Worm (Caenorhabditis elegans) whole organism, L1 larva: Measurements from ENCODE around the gene T13C2.2.

Experiments
- C34B4.2 ChIP-seq: sonication (generic microtip); optimal IDR thresholded peaks from 2 replicates; lab custom pipeline; 2017; ENCODE audit warnings: mild to moderate bottlenecking, missing genetic modification characterization, missing compliant biosample characterization
- F16B12.6 ChIP-seq: fragments of 150-350 bp; optimal IDR thresholded peaks from 2 replicates; lab custom pipeline; 2014; ENCODE audit warnings: missing biosample characterization, missing genetic modification characterization
- aha-1 ChIP-seq: fragments of 150-350 bp; optimal IDR thresholded peaks from 2 replicates; lab custom pipeline; 2014; ENCODE audit warnings: missing biosample characterization, missing genetic modification characterization
- alr-1 ChIP-seq: fragments of 200-800 bp; sonication (Bioruptor generic); optimal IDR thresholded peaks from 2 replicates; lab custom pipeline; 2018; ENCODE audit warnings: borderline replicate concordance, mild to moderate bottlenecking, missing genetic modification characterization, missing compliant biosample characterization
- ceh-63 ChIP-seq: fragments of 200-800 bp; sonication (Bioruptor generic); optimal IDR thresholded peaks from 2 replicates; lab custom pipeline; 2018; ENCODE audit warnings: mild to moderate bottlenecking, missing genetic modification characterization, missing compliant biosample characterization
- ceh-8 ChIP-seq: fragments of 200-800 bp; sonication (Bioruptor generic); optimal IDR thresholded peaks from 2 replicates; lab custom pipeline; 2018; ENCODE audit warnings: mild to moderate bottlenecking, missing genetic modification characterization, moderate library complexity, missing compliant biosample characterization
- ceh-82 ChIP-seq, 3 experiments: fragments of 150-350 bp in 1 of 3; sonication (generic microtip) in 2 of 3; optimal IDR thresholded peaks; 2 replicates each; lab custom pipeline; 2014 to 2017; ENCODE audit warnings: missing biosample characterization in 3 of 3, missing genetic modification characterization in 3 of 3
- ceh-88 ChIP-seq: fragments of 200-800 bp; sonication (Bioruptor generic); IDR thresholded peaks from 2 replicates; pipeline ENCODE4 v1.3.6; 2022; ENCODE audit warnings: missing genetic modification characterization, missing compliant biosample characterization
- ceh-90 ChIP-seq: sonication (generic microtip); optimal IDR thresholded peaks from 2 replicates; lab custom pipeline; 2016; ENCODE audit warnings: missing genetic modification characterization, missing compliant biosample characterization
- ces-1 ChIP-seq: fragments of 150-350 bp; optimal IDR thresholded peaks from 2 replicates; lab custom pipeline; 2014; ENCODE audit warnings: missing biosample characterization, missing genetic modification reagents, missing genetic modification characterization
- dpl-1 ChIP-seq, 3 experiments: fragments of 150-350 bp in 2 of 3; sonication (generic microtip) in 1 of 3; optimal IDR thresholded peaks; 2 replicates each; lab custom pipeline; 2014 to 2017; ENCODE audit warnings: missing biosample characterization in 3 of 3, missing genetic modification characterization in 3 of 3, missing genetic modification reagents in 3 of 3
- efl-1 ChIP-seq, 4 experiments: fragments of 150-350 bp; optimal IDR thresholded peaks in 3 of 4; peaks in 1 of 4; 1 replicate in 1 of 4; 2 replicates in 3 of 4; lab custom pipeline; 2014; ENCODE audit warnings: missing biosample characterization in 2 of 4, missing genetic modification characterization in 2 of 4, missing genetic modification reagents in 2 of 4
- efl-3 ChIP-seq: fragments of 200-800 bp; sonication (Bioruptor generic); optimal IDR thresholded peaks from 2 replicates; lab custom pipeline; 2018; ENCODE audit warnings: mild to moderate bottlenecking, missing genetic modification characterization, missing compliant biosample characterization
- fkh-10 ChIP-seq: sonication (generic microtip); optimal IDR thresholded peaks from 2 replicates; lab custom pipeline; 2017; ENCODE audit warnings: missing biosample characterization, missing genetic modification reagents, missing genetic modification characterization
- fkh-4 ChIP-seq: sonication (generic microtip); optimal IDR thresholded peaks from 2 replicates; lab custom pipeline; 2016; ENCODE audit warnings: missing compliant biosample characterization, missing genetic modification characterization, borderline replicate concordance
- fkh-8 ChIP-seq: sonication (generic microtip); optimal IDR thresholded peaks from 2 replicates; lab custom pipeline; 2016; ENCODE audit warnings: mild to moderate bottlenecking, missing genetic modification characterization, missing compliant biosample characterization
- fos-1 ChIP-seq: fragments of 150-350 bp; optimal IDR thresholded peaks from 2 replicates; lab custom pipeline; 2014; ENCODE audit warnings: missing biosample characterization, missing genetic modification characterization
- hlh-17 ChIP-seq: fragments of 200-800 bp; sonication (Bioruptor generic); optimal IDR thresholded peaks from 2 replicates; lab custom pipeline; 2018; ENCODE audit warnings: missing genetic modification characterization, mild to moderate bottlenecking, missing compliant biosample characterization, moderate library complexity, borderline replicate concordance
- irx-1 ChIP-seq: sonication (generic microtip); optimal IDR thresholded peaks from 2 replicates; lab custom pipeline; 2016; ENCODE audit warnings: missing genetic modification characterization, missing compliant biosample characterization
- jun-1 ChIP-seq: fragments of 150-350 bp; optimal IDR thresholded peaks from 2 replicates; lab custom pipeline; 2014; ENCODE audit warnings: missing biosample characterization, missing genetic modification reagents, missing genetic modification characterization
- lin-13 ChIP-seq: fragments of 150-350 bp; optimal IDR thresholded peaks from 2 replicates; lab custom pipeline; 2014; ENCODE audit warnings: missing biosample characterization, missing genetic modification reagents, missing genetic modification characterization
- lin-35 ChIP-seq, 2 experiments: fragments of 150-350 bp; optimal IDR thresholded peaks; 2 replicates each; lab custom pipeline; 2014; ENCODE audit warnings: missing biosample characterization in 2 of 2, missing genetic modification characterization in 2 of 2, missing genetic modification reagents in 2 of 2
- lin-39 ChIP-seq: fragments of 150-350 bp; optimal IDR thresholded peaks from 2 replicates; lab custom pipeline; 2014; ENCODE audit warnings: missing biosample characterization, missing genetic modification reagents, missing genetic modification characterization
- lsy-2 ChIP-seq, 2 experiments: fragments of 150-350 bp; optimal IDR thresholded peaks; 2 replicates each; lab custom pipeline; 2014; ENCODE audit warnings: missing biosample characterization in 2 of 2, missing genetic modification characterization in 2 of 2
- mab-9 ChIP-seq: fragments of 200-800 bp; sonication (Bioruptor generic); IDR thresholded peaks from 2 replicates; pipeline ENCODE4 v1.3.6; 2022; ENCODE audit warnings: missing genetic modification reagents, missing genetic modification characterization, missing compliant biosample characterization
- mdl-1 ChIP-seq, 2 experiments: fragments of 150-350 bp; optimal IDR thresholded peaks; 2 replicates each; lab custom pipeline; 2014 to 2017; ENCODE audit warnings: missing biosample characterization in 2 of 2, missing genetic modification characterization in 2 of 2, inconsistent platforms in 1 of 2
- mef-2 ChIP-seq: fragments of 150-350 bp; optimal IDR thresholded peaks from 2 replicates; lab custom pipeline; 2014; ENCODE audit warnings: missing biosample characterization, missing genetic modification characterization
- mep-1 ChIP-seq: fragments of 150-350 bp; optimal IDR thresholded peaks from 2 replicates; lab custom pipeline; 2014; ENCODE audit warnings: missing biosample characterization, missing genetic modification characterization
- nhr-11 ChIP-seq: fragments of 150-350 bp; optimal IDR thresholded peaks from 2 replicates; lab custom pipeline; 2014; ENCODE audit warnings: missing biosample characterization, missing genetic modification characterization
- nhr-20 ChIP-seq: sonication (generic microtip); optimal IDR thresholded peaks from 2 replicates; lab custom pipeline; 2016; ENCODE audit warnings: mild to moderate bottlenecking, missing genetic modification characterization, missing compliant biosample characterization
- nhr-237 ChIP-seq: fragments of 150-350 bp; optimal IDR thresholded peaks from 2 replicates; lab custom pipeline; 2014; ENCODE audit warnings: missing biosample characterization, missing genetic modification characterization
- nhr-76 ChIP-seq: sonication (generic microtip); optimal IDR thresholded peaks from 2 replicates; lab custom pipeline; 2017; ENCODE audit warnings: missing biosample characterization, missing genetic modification characterization
- nhr-77 ChIP-seq: fragments of 150-350 bp; optimal IDR thresholded peaks from 2 replicates; lab custom pipeline; 2014; ENCODE audit warnings: missing biosample characterization, missing genetic modification characterization
- nhr-84 ChIP-seq: sonication (generic microtip); optimal IDR thresholded peaks from 2 replicates; lab custom pipeline; 2017; ENCODE audit warnings: missing biosample characterization, missing genetic modification characterization
- nhr-85 ChIP-seq: sonication (generic microtip); peaks from one replicate; lab custom pipeline; 2016; ENCODE audit warnings: missing genetic modification characterization, inconsistent platforms, missing compliant biosample characterization
- nhr-90 ChIP-seq: sonication (generic microtip); optimal IDR thresholded peaks from 2 replicates; lab custom pipeline; 2016; ENCODE audit warnings: mild to moderate bottlenecking, missing genetic modification characterization, missing compliant biosample characterization; ENCODE audit not compliant: poor library complexity
- pag-3 ChIP-seq: sonication (generic microtip); optimal IDR thresholded peaks from 2 replicates; lab custom pipeline; 2017; ENCODE audit warnings: missing genetic modification characterization, mild to moderate bottlenecking, missing compliant biosample characterization, antibody characterized with exemption, borderline replicate concordance; ENCODE audit not compliant: insufficient read depth
- pax-3 ChIP-seq: fragments of 200-800 bp; sonication (Bioruptor generic); optimal IDR thresholded peaks from 2 replicates; lab custom pipeline; 2018; ENCODE audit warnings: mild to moderate bottlenecking, missing genetic modification characterization, moderate library complexity, missing compliant biosample characterization
- rnt-1 ChIP-seq: sonication (generic microtip); optimal IDR thresholded peaks from 2 replicates; lab custom pipeline; 2016; ENCODE audit warnings: mild to moderate bottlenecking, missing genetic modification characterization, moderate library complexity, missing compliant biosample characterization
- snpc-4 ChIP-seq: fragments of 150-350 bp; optimal IDR thresholded peaks from 2 replicates; lab custom pipeline; 2014; ENCODE audit warnings: missing biosample characterization, missing genetic modification characterization
- snu-23 ChIP-seq: sonication (generic microtip); optimal IDR thresholded peaks from 2 replicates; lab custom pipeline; 2016; ENCODE audit warnings: missing genetic modification characterization, missing compliant biosample characterization
- sox-4 ChIP-seq: sonication (generic microtip); optimal IDR thresholded peaks from 2 replicates; lab custom pipeline; 2016; ENCODE audit warnings: missing genetic modification characterization, missing compliant biosample characterization
- sup-37 ChIP-seq: fragments of 200-800 bp; sonication (Bioruptor generic); optimal IDR thresholded peaks from 2 replicates; lab custom pipeline; 2018; ENCODE audit warnings: mild to moderate bottlenecking, missing genetic modification characterization, missing compliant biosample characterization
- tlp-1 ChIP-seq: fragments of 150-350 bp; optimal IDR thresholded peaks from 2 replicates; lab custom pipeline; 2014; ENCODE audit warnings: missing biosample characterization, missing genetic modification characterization
- unc-130 ChIP-seq: fragments of 150-350 bp; optimal IDR thresholded peaks from 2 replicates; lab custom pipeline; 2017; ENCODE audit warnings: missing biosample characterization, missing genetic modification characterization, inconsistent platforms
- unc-30 ChIP-seq: sonication (generic microtip); optimal IDR thresholded peaks from 2 replicates; lab custom pipeline; 2017; ENCODE audit warnings: missing biosample characterization, missing genetic modification characterization
- unc-62 ChIP-seq: fragments of 150-350 bp; optimal IDR thresholded peaks from 2 replicates; lab custom pipeline; 2014; ENCODE audit warnings: missing biosample characterization, missing genetic modification reagents, missing genetic modification characterization
- unc-86 ChIP-seq: sonication (generic microtip); optimal IDR thresholded peaks from 2 replicates; lab custom pipeline; 2016; ENCODE audit warnings: missing genetic modification characterization, missing compliant biosample characterization
- xbp-1 ChIP-seq: sonication (generic microtip); optimal IDR thresholded peaks from 2 replicates; lab custom pipeline; 2016; ENCODE audit warnings: missing genetic modification characterization, missing compliant biosample characterization
- zag-1 ChIP-seq: fragments of 150-350 bp; optimal IDR thresholded peaks from 2 replicates; lab custom pipeline; 2014; ENCODE audit warnings: missing biosample characterization, missing genetic modification characterization
- zip-4 ChIP-seq: fragments of 200-800 bp; sonication (Bioruptor generic); optimal IDR thresholded peaks from 2 replicates; lab custom pipeline; 2018; ENCODE audit warnings: mild to moderate bottlenecking, missing genetic modification characterization, moderate library complexity, missing compliant biosample characterization
- ztf-4 ChIP-seq: fragments of 150-350 bp; optimal IDR thresholded peaks from 2 replicates; lab custom pipeline; 2014; ENCODE audit warnings: missing biosample characterization, missing genetic modification characterization

Gene T13C2.2

DNA sequence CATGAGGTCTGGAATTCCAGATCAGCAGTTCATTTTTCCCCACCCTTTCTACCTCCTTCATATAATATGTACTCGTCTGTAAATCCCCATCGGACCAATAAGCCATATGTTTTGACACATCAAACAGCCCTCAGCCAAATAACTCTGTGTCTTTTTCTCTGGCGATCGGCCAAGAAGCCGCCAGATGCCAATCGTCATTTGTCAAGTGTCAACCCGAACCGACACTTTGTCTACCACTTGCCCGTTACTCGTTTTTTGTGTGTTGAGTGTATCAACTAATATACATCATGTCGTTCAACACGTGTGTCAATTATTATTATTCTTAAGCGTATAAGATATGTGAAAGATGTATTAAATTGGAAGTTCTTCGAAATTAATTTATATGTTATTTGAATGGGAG lies 31.2 kb downstream of the T13C2.2 start (continued):
- TF ChIP-seq jun-1 (peak; percentile 1), fkh-8 (tag; lab: Kevin White, UChicago) (no peak), nhr-77 (tag; lab: Kevin White, UChicago) (no peak), ceh-88 (GFP tag; lab: Robert Waterston, UW) (no peak), sox-4 (tag; lab: Kevin White, UChicago) (no peak), pag-3 (tag; lab: Kevin White, UChicago) (no peak), irx-1 (tag; lab: Kevin White, UChicago) (peak; percentile 35), zag-1 (tag; lab: Kevin White, UChicago) (no peak), dpl-1 (GFP tag; optimal IDR thresholded peaks at IDR 0.05; lab: Kevin White, UChicago) (no peak), efl-1 (optimal IDR thresholded peaks at IDR 0.05; lab: Kevin White, UChicago) (no peak), efl-1 (GFP tag; optimal IDR thresholded peaks at IDR 0.05 in 1 of 2; lab: Kevin White, UChicago) (no peak), snu-23 (GFP tag; lab: Kevin White, UChicago) (peak; percentile 47), snpc-4 (no peak), mab-9 (GFP tag; lab: Robert Waterston, UW) (0 out of 2 replicates have a peak, but pooled peaks have one; percentile 19), pax-3 (tag; lab: Kevin White, UChicago) (no peak), ceh-8 (GFP tag; lab: Kevin White, UChicago) (no peak), zip-4 (GFP tag; lab: Kevin White, UChicago) (no peak), tlp-1 (tag; lab: Kevin White, UChicago) (no peak), fkh-4 (tag; lab: Kevin White, UChicago) (peak; percentile 23), unc-62 (no peak), xbp-1 (tag; lab: Kevin White, UChicago) (no peak), unc-30 (tag; lab: Kevin White, UChicago) (no peak), mep-1 (peak; percentile 40), unc-130 (tag; lab: Kevin White, UChicago) (peak; percentile 43), rnt-1 (tag; lab: Kevin White, UChicago) (peak; percentile 71), lin-13 (GFP tag; lab: Kevin White, UChicago) (no peak), nhr-11 (tag; lab: Kevin White, UChicago) (no peak), alr-1 (tag; lab: Kevin White, UChicago) (no peak), efl-3 (GFP tag; lab: Kevin White, UChicago) (no peak), nhr-20 (tag; lab: Kevin White, UChicago) (peak; percentile 23), C34B4.2 (tag; lab: Kevin White, UChicago) (no peak), lsy-2 (tag; optimal IDR thresholded peaks at IDR 0.05; lab: Kevin White, UChicago) (peak; percentile 19 to 45), hlh-17 (GFP tag; lab: Kevin White, UChicago) (no peak), fkh-10 (GFP tag; lab: Kevin White, UChicago) (no peak), ces-1 (GFP tag; lab: Kevin White, UChicago) (no peak), ceh-63 (no peak), mef-2 (no peak), mdl-1 (tag; optimal IDR thresholded peaks at IDR 0.05; lab: Kevin White, UChicago) (no peak), aha-1 (tag; lab: Kevin White, UChicago) (no peak), ceh-82 (tag; optimal IDR thresholded peaks at IDR 0.05; lab: Kevin White, UChicago) (no peak), F16B12.6 (no peak), nhr-90 (tag; lab: Kevin White, UChicago) (no peak), unc-86 (tag; lab: Kevin White, UChicago) (no peak), nhr-84 (tag; lab: Kevin White, UChicago) (no peak), ztf-4 (tag; lab: Kevin White, UChicago) (no peak), nhr-85 (tag; lab: Kevin White, UChicago) (peak; percentile 87), fos-1 (tag; lab: Kevin White, UChicago) (no peak), sup-37 (GFP tag; lab: Kevin White, UChicago) (no peak), lin-39 (tag; lab: Kevin White, UChicago) (no peak), nhr-237 (tag; lab: Kevin White, UChicago) (no peak), ceh-90 (tag; lab: Kevin White, UChicago) (no peak), nhr-76 (no peak), lin-35 (GFP tag; optimal IDR thresholded peaks at IDR 0.05; lab: Kevin White, UChicago) (no peak)
- TF ChIP-seq, all 84 proteins: peak for 20
